Fruit fly (Drosophila melanogaster) whole organism, wandering third instar larva: Measurements from ENCODE around the gene CG33181.

Experiments
- Abd-B ChIP-seq: fragments of >200 bp; optimal IDR thresholded peaks from 2 replicates; lab custom pipeline; 2017; ENCODE audit warnings: missing biosample characterization, missing genetic modification characterization
- CG32264 ChIP-seq: fragments of 200-800 bp; sonication (Bioruptor generic); optimal IDR thresholded peaks from 2 replicates; lab custom pipeline; 2016; ENCODE audit warnings: missing biosample characterization, missing genetic modification characterization
- CG9705 ChIP-seq: fragments of 200-800 bp; sonication (Bioruptor generic); optimal IDR thresholded peaks from 2 replicates; lab custom pipeline; 2018; ENCODE audit warnings: missing biosample characterization, mild to moderate bottlenecking, missing genetic modification characterization
- CrebA ChIP-seq: fragments of 200-800 bp; sonication (Bioruptor generic); optimal IDR thresholded peaks from 2 replicates; lab custom pipeline; 2016; ENCODE audit warnings: missing biosample characterization, mild to moderate bottlenecking, missing genetic modification characterization, borderline replicate concordance
- Dfd ChIP-seq: fragments of >200 bp; optimal IDR thresholded peaks from 2 replicates; lab custom pipeline; 2017; ENCODE audit warnings: missing biosample characterization, missing genetic modification characterization
- Dif ChIP-seq: fragments of 200-275, 200-300 bp; sonication (Bioruptor generic); optimal IDR thresholded peaks from 2 replicates; lab custom pipeline; 2018; ENCODE audit warnings: missing biosample characterization, missing genetic modification characterization; ENCODE audit not compliant: partially characterized antibody
- GATAd ChIP-seq: sonication (Bioruptor generic); optimal IDR thresholded peaks from 2 replicates; lab custom pipeline; 2016; ENCODE audit warnings: missing biosample characterization, missing genetic modification characterization
- HLH106 ChIP-seq: fragments of 200-800 bp; optimal IDR thresholded peaks from 3 replicates; lab custom pipeline; 2019; ENCODE audit warnings: missing biosample characterization, mild to moderate bottlenecking, missing genetic modification characterization, moderate library complexity
- Hnf4 ChIP-seq: fragments of 200-800 bp; sonication (Bioruptor generic); optimal IDR thresholded peaks from 2 replicates; lab custom pipeline; 2016; ENCODE audit warnings: missing biosample characterization, mild to moderate bottlenecking, missing genetic modification characterization
- Hr78 ChIP-seq: fragments of >200 bp; optimal IDR thresholded peaks from 2 replicates; lab custom pipeline; 2017; ENCODE audit warnings: missing biosample characterization, missing genetic modification characterization
- Hr83 ChIP-seq: fragments of 200-300 bp; sonication (Bioruptor generic); optimal IDR thresholded peaks from 2 replicates; lab custom pipeline; 2016; ENCODE audit warnings: missing biosample characterization, mild to moderate bottlenecking, missing genetic modification characterization, moderate library complexity; ENCODE audit not compliant: poor library complexity, severe bottlenecking
- Jra ChIP-seq: sonication (Bioruptor generic); optimal IDR thresholded peaks from 2 replicates; lab custom pipeline; 2016; ENCODE audit warnings: missing biosample characterization, missing genetic modification characterization
- Mio ChIP-seq: sonication (Bioruptor generic); optimal IDR thresholded peaks from 2 replicates; lab custom pipeline; 2016; ENCODE audit warnings: missing biosample characterization, missing genetic modification characterization
- Myc ChIP-seq: fragments of >200 bp; optimal IDR thresholded peaks from 2 replicates; lab custom pipeline; 2017
- N ChIP-seq: fragments of >200 bp; optimal IDR thresholded peaks from 2 replicates; lab custom pipeline; 2018; ENCODE audit warnings: missing biosample characterization, missing external identifiers, missing genetic modification characterization
- OdsH ChIP-seq: fragments of 200-800 bp; sonication (Bioruptor generic); optimal IDR thresholded peaks from 2 replicates; lab custom pipeline; 2016; ENCODE audit warnings: missing biosample characterization, mild to moderate bottlenecking, missing genetic modification characterization
- Rel ChIP-seq, 2 experiments: fragments of 200-800 bp; sonication (Bioruptor generic) in 1 of 2; optimal IDR thresholded peaks; 2 replicates in 1 of 2; 3 replicates in 1 of 2; lab custom pipeline; 2016 to 2019; ENCODE audit warnings: mild to moderate bottlenecking in 2 of 2, missing biosample characterization in 2 of 2, missing genetic modification characterization in 2 of 2, moderate library complexity in 1 of 2
- Sp1 ChIP-seq: fragments of 200-800 bp; sonication (Bioruptor generic); optimal IDR thresholded peaks from 3 replicates; lab custom pipeline; 2019; ENCODE audit warnings: missing biosample characterization, mild to moderate bottlenecking, missing genetic modification characterization, moderate library complexity
- Vsx2 ChIP-seq: fragments of 200-300, 225-300 bp; sonication (Bioruptor generic); optimal IDR thresholded peaks from 2 replicates; lab custom pipeline; 2018; ENCODE audit warnings: missing biosample characterization, missing genetic modification characterization; ENCODE audit not compliant: partially characterized antibody
- br ChIP-seq: fragments of 200-800 bp; sonication (Bioruptor generic); optimal IDR thresholded peaks from 2 replicates; lab custom pipeline; 2016; ENCODE audit warnings: missing biosample characterization, missing genetic modification characterization
- brk ChIP-seq: fragments of 200-800 bp; sonication (Bioruptor generic); optimal IDR thresholded peaks from 2 replicates; lab custom pipeline; 2016; ENCODE audit warnings: missing biosample characterization, mild to moderate bottlenecking, missing genetic modification characterization
- dl ChIP-seq, 2 experiments: fragments of 175-275, 200-275 bp in 1 of 2; fragments of 200-275 bp in 1 of 2; sonication (Bioruptor generic); optimal IDR thresholded peaks; lab custom pipeline; 2018; ENCODE audit warnings: mild to moderate bottlenecking in 2 of 2, missing biosample characterization in 2 of 2, missing genetic modification characterization in 2 of 2, moderate library complexity in 2 of 2; ENCODE audit not compliant: partially characterized antibody in 2 of 2, insufficient read depth in 1 of 2
- dmrt93B ChIP-seq: fragments of 200-800 bp; sonication (Bioruptor generic); optimal IDR thresholded peaks from 2 replicates; lab custom pipeline; 2018; ENCODE audit warnings: missing biosample characterization, mild to moderate bottlenecking, missing genetic modification characterization
- dsf ChIP-seq: sonication (Bioruptor generic); optimal IDR thresholded peaks from 2 replicates; lab custom pipeline; 2016; ENCODE audit warnings: missing biosample characterization, missing genetic modification characterization, borderline replicate concordance
- ey ChIP-seq: fragments of 200-800 bp; sonication (Bioruptor generic); optimal IDR thresholded peaks from 2 replicates; lab custom pipeline; 2016; ENCODE audit warnings: missing biosample characterization, missing genetic modification characterization
- foxo ChIP-seq, 2 experiments: fragments of 200-800 bp; sonication (Bioruptor generic); optimal IDR thresholded peaks; 2 replicates in 1 of 2; 3 replicates in 1 of 2; lab custom pipeline; 2016 to 2017; ENCODE audit warnings: missing biosample characterization in 2 of 2, missing genetic modification characterization in 2 of 2
- fru ChIP-seq: fragments of 200-800 bp; sonication (Bioruptor generic); optimal IDR thresholded peaks from 3 replicates; lab custom pipeline; 2016; ENCODE audit warnings: missing biosample characterization, mild to moderate bottlenecking, missing genetic modification characterization
- h ChIP-seq: fragments of 200-800 bp; sonication (Bioruptor generic); optimal IDR thresholded peaks from 3 replicates; lab custom pipeline; 2016; ENCODE audit warnings: missing biosample characterization, mild to moderate bottlenecking, missing genetic modification characterization
- jim ChIP-seq: fragments of 175-275, 200-325 bp; sonication (Bioruptor generic); optimal IDR thresholded peaks from 2 replicates; lab custom pipeline; 2016; ENCODE audit warnings: missing biosample characterization, mild to moderate bottlenecking, missing genetic modification characterization
- lola ChIP-seq: fragments of >200 bp; optimal IDR thresholded peaks from 2 replicates; lab custom pipeline; 2017; ENCODE audit warnings: missing biosample characterization, missing genetic modification characterization
- pan ChIP-seq: fragments of >200 bp; optimal IDR thresholded peaks from 2 replicates; lab custom pipeline; 2017
- psq ChIP-seq: fragments of 200-800 bp; sonication (Bioruptor generic); optimal IDR thresholded peaks from 3 replicates; lab custom pipeline; 2017; ENCODE audit warnings: missing biosample characterization, mild to moderate bottlenecking, missing genetic modification characterization, moderate library complexity
- rgr ChIP-seq: fragments of 200-800 bp; sonication (Bioruptor generic); optimal IDR thresholded peaks from 3 replicates; lab custom pipeline; 2016; ENCODE audit warnings: missing biosample characterization, mild to moderate bottlenecking, missing genetic modification characterization
- sage ChIP-seq: fragments of 200-800 bp; sonication (Bioruptor generic); optimal IDR thresholded peaks from 2 replicates; lab custom pipeline; 2016; ENCODE audit warnings: missing biosample characterization, mild to moderate bottlenecking, missing genetic modification characterization
- sv ChIP-seq: fragments of 200-800 bp; sonication (Bioruptor generic); optimal IDR thresholded peaks from 3 replicates; lab custom pipeline; 2016; ENCODE audit warnings: missing biosample characterization, missing genetic modification characterization
- tai ChIP-seq: sonication (Bioruptor generic); optimal IDR thresholded peaks from 2 replicates; lab custom pipeline; 2016; ENCODE audit warnings: missing biosample characterization, missing genetic modification characterization
- woc ChIP-seq: sonication (Bioruptor generic); optimal IDR thresholded peaks from 2 replicates; lab custom pipeline; 2016; ENCODE audit warnings: missing biosample characterization, mild to moderate bottlenecking, missing genetic modification characterization

The CG33181 gene

DNA sequence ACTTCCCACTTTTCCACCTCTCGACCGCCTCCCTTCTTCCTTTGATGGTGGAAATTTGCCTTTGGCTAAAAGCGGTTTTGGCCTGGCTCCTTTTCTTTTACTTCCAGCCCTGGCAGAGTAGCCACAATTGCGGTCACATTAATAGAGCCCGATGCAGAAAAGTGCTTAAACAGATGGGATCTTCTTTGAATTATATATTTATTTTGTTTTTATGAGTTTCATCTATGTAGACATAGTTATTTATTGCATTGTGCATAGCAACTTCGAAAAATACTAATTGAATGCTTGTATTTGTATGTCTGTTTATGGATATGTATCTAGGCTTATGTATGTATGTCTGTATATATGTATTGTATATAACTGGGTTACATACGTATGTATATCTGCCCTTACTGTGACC is 52.8 kb downstream of the CG33181 start:
- TF ChIP-seq sage (no peak), fru (GFP tag; lab: Kevin White, UChicago) (peak; percentile 28), foxo (GFP tag; optimal IDR thresholded peaks at IDR 0.05; lab: Kevin White, UChicago) (peak in 1 of 2 experiments; percentile 45), Sp1 (GFP tag; lab: Kevin White, UChicago) (peak; percentile 46), Myc (lab: Kevin White, UChicago) (no peak), N (GFP tag; lab: Kevin White, UChicago) (no peak), HLH106 (tag; lab: Kevin White, UChicago) (peak; percentile 48), h (peak; percentile 15), ey (GFP tag; lab: Kevin White, UChicago) (peak; percentile 25), Dfd (GFP tag; lab: Kevin White, UChicago) (no peak)

DNA sequence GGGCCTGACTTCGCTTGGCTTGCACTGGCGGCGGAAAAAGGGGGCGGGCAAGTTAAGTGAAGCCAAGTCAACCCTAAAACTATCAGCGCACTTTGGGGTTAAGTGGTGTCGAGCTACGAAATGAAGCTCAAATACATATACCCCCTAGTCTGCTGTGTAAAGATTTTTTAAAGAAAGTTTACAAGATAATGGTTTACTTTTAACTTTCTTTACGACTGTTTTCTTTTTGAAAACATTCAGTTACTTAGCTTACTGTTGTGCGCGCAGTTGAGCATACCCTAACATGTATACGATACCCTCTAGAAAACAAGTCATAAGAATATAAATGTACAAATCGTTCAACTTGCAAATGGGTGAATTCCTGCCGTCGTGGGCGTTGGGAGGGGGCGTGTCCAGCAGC is 53.6 kb downstream of the CG33181 start:
- TF ChIP-seq Dif (GFP tag; lab: Kevin White, UChicago) (no peak), Sp1 (GFP tag; lab: Kevin White, UChicago) (no peak), Abd-B (GFP tag; lab: Kevin White, UChicago) (no peak), br (no peak), Dfd (GFP tag; lab: Kevin White, UChicago) (no peak), Hr83 (GFP tag; lab: Kevin White, UChicago) (no peak), N (GFP tag; lab: Kevin White, UChicago) (no peak), Myc (lab: Kevin White, UChicago) (no peak), CrebA (GFP tag; lab: Kevin White, UChicago) (no peak), sv (no peak), brk (GFP tag; lab: Kevin White, UChicago) (no peak), sage (no peak), dsf (no peak), Mio (GFP tag; lab: Kevin White, UChicago) (no peak), fru (GFP tag; lab: Kevin White, UChicago) (no peak), CG32264 (GFP tag; lab: Kevin White, UChicago) (no peak), rgr (GFP tag; lab: Kevin White, UChicago) (no peak)
- TF ChIP-seq, all 38 proteins: peak for 0

DNA sequence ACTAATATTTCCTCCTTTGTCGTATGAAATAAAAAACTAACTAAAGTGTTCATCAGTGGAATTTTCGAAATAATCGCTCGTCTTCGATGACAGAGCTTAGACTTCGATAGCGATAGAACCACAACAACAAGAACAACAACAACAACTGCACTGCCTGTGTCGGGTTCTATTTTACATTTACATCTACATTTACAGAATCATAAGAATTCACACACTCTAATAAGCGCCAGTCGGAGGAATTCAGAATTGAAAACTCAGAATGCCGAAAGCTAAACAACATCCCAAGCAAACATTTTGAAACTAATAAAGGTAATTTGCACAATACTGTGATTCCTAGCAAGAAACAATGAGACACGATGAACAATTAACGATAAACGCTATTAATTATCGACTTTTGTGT is 65.2 kb downstream of the CG33181 start:
- TF ChIP-seq brk (GFP tag; lab: Kevin White, UChicago) (no peak), Abd-B (GFP tag; lab: Kevin White, UChicago) (no peak), OdsH (GFP tag; lab: Kevin White, UChicago) (no peak), h (no peak), ey (GFP tag; lab: Kevin White, UChicago) (no peak), Dfd (GFP tag; lab: Kevin White, UChicago) (no peak), tai (GFP tag; lab: Kevin White, UChicago) (no peak), GATAd (GFP tag; lab: Kevin White, UChicago) (no peak), Myc (lab: Kevin White, UChicago) (no peak), CG32264 (GFP tag; lab: Kevin White, UChicago) (no peak), woc (GFP tag; lab: Kevin White, UChicago) (no peak), Jra (GFP tag; lab: Kevin White, UChicago) (no peak), dl (GFP tag; optimal IDR thresholded peaks at IDR 0.05; lab: Kevin White, UChicago; ENCODE audit: insufficient read depth in 1 of 2, partially characterized antibody in 2 of 2) (no peak), CG9705 (GFP tag; lab: Kevin White, UChicago) (no peak)

DNA sequence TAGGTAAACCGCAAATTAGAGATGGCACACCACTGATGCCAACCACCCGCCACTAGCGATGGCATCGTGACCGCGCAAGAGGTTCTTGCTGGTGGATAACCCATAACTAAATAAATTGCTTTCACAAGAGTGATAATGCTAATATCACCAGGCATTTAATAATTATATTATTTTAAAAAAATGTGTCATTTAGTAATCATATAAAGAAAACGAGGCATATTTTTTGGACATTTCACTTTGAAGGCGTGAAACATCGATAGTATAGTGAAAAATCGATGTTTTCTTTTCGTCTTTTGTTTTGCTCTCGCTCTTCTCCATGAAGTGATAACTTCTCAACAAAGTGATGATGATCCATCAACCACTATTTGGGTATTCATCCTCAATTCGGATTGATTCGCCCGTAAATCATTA is 69.6 kb downstream of the CG33181 start, which contains the start of gene IntS4:
IntS4 (minus strand) TSS at position 20 of the 411 bp plus-strand sequence.
- peak; percentile 57 for TF ChIP-seq OdsH (GFP tag; lab: Kevin White, UChicago)
- no peak for TF ChIP-seq Hr78 (GFP tag; lab: Kevin White, UChicago)
- peak; percentile 58 for TF ChIP-seq CG9705 (GFP tag; lab: Kevin White, UChicago)
- TF ChIP-seq tai (GFP tag; lab: Kevin White, UChicago), result no peak
- TF ChIP-seq pan (lab: Kevin White, UChicago), result no peak
- no peak for TF ChIP-seq CrebA (GFP tag; lab: Kevin White, UChicago)
- peak; percentile 14 for TF ChIP-seq Rel (GFP tag; optimal IDR thresholded peaks at IDR 0.05; lab: Kevin White, UChicago)
- no peak for TF ChIP-seq Rel (tag; optimal IDR thresholded peaks at IDR 0.05; lab: Kevin White, UChicago)
- no peak for TF ChIP-seq rgr (GFP tag; lab: Kevin White, UChicago)
- peak; percentile 72 for TF ChIP-seq woc (GFP tag; lab: Kevin White, UChicago)
- TF ChIP-seq h, result peak; percentile 80
- TF ChIP-seq lola (GFP tag; lab: Kevin White, UChicago), result no peak
- TF ChIP-seq Jra (GFP tag; lab: Kevin White, UChicago), result peak; percentile 60
- TF ChIP-seq brk (GFP tag; lab: Kevin White, UChicago), result peak; percentile 83
- TF ChIP-seq ey (GFP tag; lab: Kevin White, UChicago), result peak; percentile 51
- peak; percentile 66 for TF ChIP-seq sv
- peak; percentile 70 for TF ChIP-seq Sp1 (GFP tag; lab: Kevin White, UChicago)
- TF ChIP-seq psq (GFP tag; lab: Kevin White, UChicago), result peak; percentile 99
- TF ChIP-seq N (GFP tag; lab: Kevin White, UChicago), result no peak
- TF ChIP-seq jim (GFP tag; lab: Kevin White, UChicago), result peak; percentile 13
- peak; percentile 81 for TF ChIP-seq Hnf4
- peak; percentile 46 for TF ChIP-seq br
- peak; percentile 46 for TF ChIP-seq sage
- no peak for TF ChIP-seq CG32264 (GFP tag; lab: Kevin White, UChicago)
- TF ChIP-seq Myc (lab: Kevin White, UChicago), result no peak
- peak; percentile 78 for TF ChIP-seq HLH106 (tag; lab: Kevin White, UChicago)
- no peak for TF ChIP-seq Dif (GFP tag; lab: Kevin White, UChicago)
- no peak for TF ChIP-seq Vsx2 (GFP tag; lab: Kevin White, UChicago)
- peak; percentile 75 for TF ChIP-seq Hr83 (GFP tag; lab: Kevin White, UChicago)
- no peak for TF ChIP-seq Mio (GFP tag; lab: Kevin White, UChicago)
- TF ChIP-seq foxo (GFP tag; optimal IDR thresholded peaks at IDR 0.05; lab: Kevin White, UChicago), result peak in 1 of 2 experiments; percentile 82
- no peak for TF ChIP-seq GATAd (GFP tag; lab: Kevin White, UChicago)
- TF ChIP-seq dmrt93B (GFP tag; lab: Kevin White, UChicago), result no peak
- no peak for TF ChIP-seq dl (GFP tag; optimal IDR thresholded peaks at IDR 0.05; lab: Kevin White, UChicago; ENCODE audit: insufficient read depth in 1 of 2, partially characterized antibody in 2 of 2)
